Fruit fly (Drosophila melanogaster): ENCODE data around the gene yip2.
A peak's percentile ranks its signal among the peaks of the same experiment; 100 is the strongest.

The yip2 gene

DNA sequence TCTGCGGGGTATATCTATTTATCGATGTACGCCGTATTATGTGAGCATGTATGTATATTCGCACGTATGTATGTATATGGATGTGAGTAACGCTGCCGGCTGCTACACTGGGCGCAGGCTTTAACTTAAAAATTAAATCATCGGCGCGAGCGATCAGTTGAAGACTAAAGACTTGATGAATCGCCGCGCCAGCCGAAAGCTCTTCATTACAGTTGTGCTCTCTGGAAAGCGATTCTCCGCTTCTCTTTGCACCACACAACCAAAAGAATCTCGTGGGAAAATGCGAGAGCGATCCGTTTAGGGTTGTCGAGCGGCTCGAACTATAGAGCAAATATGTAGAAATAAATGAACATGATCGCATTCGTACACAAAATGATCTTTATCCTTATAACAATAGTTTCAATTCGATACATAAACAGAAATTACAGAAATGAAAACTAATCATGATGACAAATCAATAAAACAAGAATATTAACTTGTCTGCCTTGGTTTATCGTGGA lies 6.5 kb upstream of the yip2 start, which contains the start of gene CG13124 (continued):
- TF ChIP-seq CG6254 (GFP tag; optimal IDR thresholded peaks at IDR 0.05) (no peak), CG3163 (GFP tag; optimal IDR thresholded peaks at IDR 0.05) (peak; percentile 86), CG10654 (GFP tag; optimal IDR thresholded peaks at IDR 0.05) (no peak), chif (GFP tag; optimal IDR thresholded peaks at IDR 0.05) (no peak), CG18599 (GFP tag; optimal IDR thresholded peaks at IDR 0.05) (peak; percentile 43), BtbVII (GFP tag; optimal IDR thresholded peaks at IDR 0.05) (peak; percentile 60), cwo (GFP tag; optimal IDR thresholded peaks at IDR 0.05) (no peak), nom (GFP tag; optimal IDR thresholded peaks at IDR 0.05) (peak; percentile 61), z (GFP tag; IDR thresholded peaks at IDR 0.05) (no peak), Pdp1 (GFP tag; optimal IDR thresholded peaks at IDR 0.05) (peak in 1 of 2 experiments; percentile 60), CG13287 (GFP tag; IDR thresholded peaks at IDR 0.05; ENCODE audit: partially characterized antibody) (peak; percentile 44), rib (GFP tag; IDR thresholded peaks at IDR 0.05) (peak; percentile 56; the same call in 1 of the 2 replicates), CrebB (tag; optimal IDR thresholded peaks at IDR 0.05) (peak; percentile 44), Deaf1 (tag; optimal IDR thresholded peaks at IDR 0.05) (peak; percentile 34), CG32772 (GFP tag; IDR thresholded peaks at IDR 0.05) (no peak), CG7556 (GFP tag; optimal IDR thresholded peaks at IDR 0.05) (no peak), CG13296 (GFP tag; optimal IDR thresholded peaks at IDR 0.05) (peak; percentile 3), crol (GFP tag; IDR thresholded peaks at IDR 0.05) (no peak), PHDP (tag; optimal IDR thresholded peaks at IDR 0.05) (peak; percentile 50), gsb (GFP tag; IDR thresholded peaks at IDR 0.05) (peak; percentile 7; the same call in 1 of the 2 replicates), CG3281 (GFP tag; optimal IDR thresholded peaks at IDR 0.05) (peak; percentile 13), CG11247 (GFP tag; IDR thresholded peaks at IDR 0.05) (no peak), chinmo (GFP tag; IDR thresholded peaks at IDR 0.05; ENCODE audit: partially characterized antibody) (peak; percentile 80; the same call in 1 of the 4 replicates), tup (GFP tag; optimal IDR thresholded peaks at IDR 0.05) (no peak), CG3995 (GFP tag; optimal IDR thresholded peaks at IDR 0.05) (peak; percentile 22), HmgZ (tag; optimal IDR thresholded peaks at IDR 0.05) (peak; percentile 0), ab (GFP tag; optimal IDR thresholded peaks at IDR 0.05) (no peak), Xrp1 (GFP tag; IDR thresholded peaks at IDR 0.05) (peak; percentile 38; the same call in 1 of the 2 replicates), CG7839 (tag; optimal IDR thresholded peaks at IDR 0.05) (peak; percentile 24), CG13894 (tag; optimal IDR thresholded peaks at IDR 0.05) (peak; percentile 50), CG12219 (GFP tag; optimal IDR thresholded peaks at IDR 0.05) (peak; percentile 36), CG12391 (tag; optimal IDR thresholded peaks at IDR 0.05) (peak; percentile 5), schlank (tag; optimal IDR thresholded peaks at IDR 0.05) (no peak), wek (GFP tag; optimal IDR thresholded peaks at IDR 0.05) (peak; percentile 21), CG7372 (GFP tag; IDR thresholded peaks at IDR 0.05) (0 out of 2 replicates have a peak, but pooled peaks have one; percentile 26), Rfx (GFP tag; IDR thresholded peaks at IDR 0.05) (peak; percentile 74), CG15514 (GFP tag; optimal IDR thresholded peaks at IDR 0.05) (peak; percentile 43), fd96Cb (tag; optimal IDR thresholded peaks at IDR 0.05) (no peak), tna (GFP tag; IDR thresholded peaks at IDR 0.05; ENCODE audit: partially characterized antibody) (0 out of 2 replicates have a peak, but pooled peaks have one; percentile 8), salm (tag; optimal IDR thresholded peaks at IDR 0.05) (peak; percentile 16), CG12769 (tag; optimal IDR thresholded peaks at IDR 0.05) (peak; percentile 53), MESR4 (GFP tag; optimal IDR thresholded peaks at IDR 0.05) (peak; percentile 5), Adf1 (GFP tag; IDR thresholded peaks at IDR 0.05) (peak; percentile 42; the same call in 1 of the 2 replicates), CG18619 (GFP tag; optimal IDR thresholded peaks at IDR 0.05) (no peak), jigr1 (GFP tag; IDR thresholded peaks at IDR 0.05) (no peak), ERR (GFP tag; optimal IDR thresholded peaks at IDR 0.05) (peak; percentile 18), NfI (GFP tag; optimal IDR thresholded peaks at IDR 0.05) (peak; percentile 32), Med (GFP tag) (peak; percentile 34), CG6765 (GFP tag; optimal IDR thresholded peaks at IDR 0.05) (peak; percentile 54)

Data from whole organism, embryonic.